In genomic region chr2L:6037830-6038229, dm6 we compare ENCODE assay signal across 1 fruit fly cellular context.
TF ChIP-seq lines count a peak whose summit lies in the region.

Gene CG9117 (minus strand): TSS chr2L:6037902.
Gene CG31643 (plus strand): TSS chr2L:6038117.

TF ChIP-seq in whole organism, embryonic, 481 proteins besides CTCF, POLR2A, EP300 and RAD21 (continued from another document):
- TF ChIP-seq grau (tag; optimal IDR thresholded peaks at IDR 0.05; lab: Kevin White, UChicago) (peak; percentile 56), HmgD (GFP tag; optimal IDR thresholded peaks at IDR 0.05; lab: Kevin White, UChicago) (no peak), CG6683 (GFP tag; optimal IDR thresholded peaks at IDR 0.05; lab: Kevin White, UChicago) (peak; percentile 29), CG9609 (GFP tag; optimal IDR thresholded peaks at IDR 0.05; lab: Kevin White, UChicago) (peak; percentile 65), lola (GFP tag; optimal IDR thresholded peaks at IDR 0.05; lab: Kevin White, UChicago) (peak in 1 of 3 experiments; percentile 45), PHDP (tag; optimal IDR thresholded peaks at IDR 0.05; lab: Kevin White, UChicago) (peak; percentile 66), esg (GFP tag; conservative IDR thresholded peaks at IDR 0.05; lab: Robert Waterston, UW) (0 out of 2 replicates have a peak, but pooled peaks have one; percentile 7), CG30020 (tag; optimal IDR thresholded peaks at IDR 0.05; lab: Kevin White, UChicago) (peak; percentile 8), twi (tag; optimal IDR thresholded peaks at IDR 0.05; lab: Kevin White, UChicago) (peak; percentile 11), al (GFP tag; IDR thresholded peaks at IDR 0.05; lab: Robert Waterston, UW) (0 out of 2 replicates have a peak, but pooled peaks have one; percentile 4), prd (optimal IDR thresholded peaks at IDR 0.05; lab: Kevin White, UChicago) (no peak), prd (GFP tag; IDR thresholded peaks at IDR 0.05; lab: Robert Waterston, UW) (peak; percentile 54; the same call in 1 of the 3 replicates), CG15601 (tag; optimal IDR thresholded peaks at IDR 0.05; lab: Kevin White, UChicago) (peak; percentile 69), lbe (GFP tag; optimal IDR thresholded peaks at IDR 0.05; lab: Kevin White, UChicago) (peak; percentile 55), Fer3 (tag; optimal IDR thresholded peaks at IDR 0.05; lab: Kevin White, UChicago) (peak; percentile 48), row (GFP tag; IDR thresholded peaks at IDR 0.05; lab: Robert Waterston, UW) (peak; percentile 78), CoRest (tag; optimal IDR thresholded peaks at IDR 0.05; lab: Kevin White, UChicago) (peak; percentile 42), HmgZ (tag; optimal IDR thresholded peaks at IDR 0.05; lab: Kevin White, UChicago) (peak; percentile 78), CG10267 (tag; optimal IDR thresholded peaks at IDR 0.05; lab: Kevin White, UChicago) (peak; percentile 57), CG13123 (GFP tag; optimal IDR thresholded peaks at IDR 0.05; lab: Kevin White, UChicago) (no peak), Fer1 (GFP tag; optimal IDR thresholded peaks at IDR 0.05; lab: Kevin White, UChicago) (peak; percentile 67), CG13424 (tag; optimal IDR thresholded peaks at IDR 0.05; lab: Kevin White, UChicago) (peak; percentile 69), CG9932 (GFP tag; IDR thresholded peaks at IDR 0.05; lab: Robert Waterston, UW) (peak; percentile 60), Dip3 (GFP tag; optimal IDR thresholded peaks at IDR 0.05; lab: Kevin White, UChicago) (peak; percentile 68), crp (GFP tag; optimal IDR thresholded peaks at IDR 0.05; lab: Kevin White, UChicago) (peak; percentile 98 to 100), psq (GFP tag; optimal IDR thresholded peaks at IDR 0.05; lab: Kevin White, UChicago) (no peak), CG1603 (tag; optimal IDR thresholded peaks at IDR 0.05; lab: Kevin White, UChicago) (peak; percentile 69), Sin3A (optimal IDR thresholded peaks at IDR 0.05; lab: Kevin White, UChicago) (peak; percentile 18), stc (GFP tag; IDR thresholded peaks at IDR 0.05; lab: Robert Waterston, UW) (peak; percentile 21; the same call in 1 of the 2 replicates), CG7928 (GFP tag; optimal IDR thresholded peaks at IDR 0.05; lab: Kevin White, UChicago) (peak; percentile 23), CG15269 (tag; optimal IDR thresholded peaks at IDR 0.05; lab: Kevin White, UChicago) (no peak), CG4730 (GFP tag; IDR thresholded peaks at IDR 0.05; lab: Robert Waterston, UW) (no peak), E2f2 (GFP tag; IDR thresholded peaks at IDR 0.05; lab: Robert Waterston, UW) (peak; percentile 28), sens (GFP tag; lab: Kevin White, UChicago) (peak; percentile 97), CG14441 (GFP tag; IDR thresholded peaks at IDR 0.05; lab: Robert Waterston, UW) (peak; percentile 29; the same call in 1 of the 2 replicates), shn (GFP tag; optimal IDR thresholded peaks at IDR 0.05; lab: Kevin White, UChicago) (peak; percentile 58), her (GFP tag; optimal IDR thresholded peaks at IDR 0.05; lab: Kevin White, UChicago) (no peak), run (tag; optimal IDR thresholded peaks at IDR 0.05; lab: Kevin White, UChicago) (no peak), Rfx (GFP tag; IDR thresholded peaks at IDR 0.05; lab: Robert Waterston, UW) (peak; percentile 55), CG12104 (GFP tag; optimal IDR thresholded peaks at IDR 0.05; lab: Kevin White, UChicago) (peak; percentile 14), CG10366 (GFP tag; IDR thresholded peaks at IDR 0.05; lab: Robert Waterston, UW) (peak; percentile 35), CG10147 (GFP tag; optimal IDR thresholded peaks at IDR 0.05; lab: Kevin White, UChicago) (peak; percentile 21), ttk (GFP tag; IDR thresholded peaks at IDR 0.05; lab: Robert Waterston, UW) (no peak), CG13624 (GFP tag; optimal IDR thresholded peaks at IDR 0.05; lab: Kevin White, UChicago) (peak; percentile 76), sens-2 (GFP tag; IDR thresholded peaks at IDR 0.05; lab: Robert Waterston, UW) (no peak), Oli (tag; optimal IDR thresholded peaks at IDR 0.05; lab: Kevin White, UChicago) (peak; percentile 2), CG8924 (tag; optimal IDR thresholded peaks at IDR 0.05; lab: Kevin White, UChicago) (peak; percentile 53), CG11093 (GFP tag; IDR thresholded peaks at IDR 0.05; lab: Robert Waterston, UW) (no peak), CG9817 (tag; optimal IDR thresholded peaks at IDR 0.05; lab: Kevin White, UChicago) (peak; percentile 31), ci (GFP tag; IDR thresholded peaks at IDR 0.05; lab: Robert Waterston, UW) (0 out of 3 replicates have a peak, but pooled peaks have one; percentile 31), Sry-δ (GFP tag; optimal IDR thresholded peaks at IDR 0.05; lab: Kevin White, UChicago) (peak; percentile 26), maf-S (GFP tag; optimal IDR thresholded peaks at IDR 0.05; lab: Kevin White, UChicago) (peak; percentile 35), Atf6 (GFP tag; IDR thresholded peaks at IDR 0.05; lab: Robert Waterston, UW) (peak; percentile 52; the same call in 1 of the 2 replicates), mam (GFP tag; optimal IDR thresholded peaks at IDR 0.05; lab: Kevin White, UChicago) (peak; percentile 78), CG33213 (GFP tag; optimal IDR thresholded peaks at IDR 0.05; lab: Kevin White, UChicago) (peak; percentile 47), pros (GFP tag; optimal IDR thresholded peaks at IDR 0.05; lab: Kevin White, UChicago) (no peak), bsh (GFP tag; optimal IDR thresholded peaks at IDR 0.05; lab: Kevin White, UChicago) (peak in 1 of 2 experiments; percentile 53), CG2202 (tag; optimal IDR thresholded peaks at IDR 0.05; lab: Kevin White, UChicago) (no peak), exex (tag; optimal IDR thresholded peaks at IDR 0.05; lab: Kevin White, UChicago) (peak; percentile 60), caup (GFP tag; optimal IDR thresholded peaks at IDR 0.05; lab: Kevin White, UChicago; ENCODE audit: severe bottlenecking) (no peak), slbo (GFP tag; IDR thresholded peaks at IDR 0.05; lab: Robert Waterston, UW) (no peak; the same call in 1 of the 2 replicates), CG5245 (GFP tag; optimal IDR thresholded peaks at IDR 0.05; lab: Kevin White, UChicago) (peak; percentile 13), Sox102F (GFP tag; optimal IDR thresholded peaks at IDR 0.05; lab: Kevin White, UChicago) (no peak), CG12391 (tag; optimal IDR thresholded peaks at IDR 0.05; lab: Kevin White, UChicago) (peak; percentile 76)
